Fruit fly (Drosophila melanogaster): Measurements from ENCODE around the gene mei-38.

mei-38 gene

DNA sequence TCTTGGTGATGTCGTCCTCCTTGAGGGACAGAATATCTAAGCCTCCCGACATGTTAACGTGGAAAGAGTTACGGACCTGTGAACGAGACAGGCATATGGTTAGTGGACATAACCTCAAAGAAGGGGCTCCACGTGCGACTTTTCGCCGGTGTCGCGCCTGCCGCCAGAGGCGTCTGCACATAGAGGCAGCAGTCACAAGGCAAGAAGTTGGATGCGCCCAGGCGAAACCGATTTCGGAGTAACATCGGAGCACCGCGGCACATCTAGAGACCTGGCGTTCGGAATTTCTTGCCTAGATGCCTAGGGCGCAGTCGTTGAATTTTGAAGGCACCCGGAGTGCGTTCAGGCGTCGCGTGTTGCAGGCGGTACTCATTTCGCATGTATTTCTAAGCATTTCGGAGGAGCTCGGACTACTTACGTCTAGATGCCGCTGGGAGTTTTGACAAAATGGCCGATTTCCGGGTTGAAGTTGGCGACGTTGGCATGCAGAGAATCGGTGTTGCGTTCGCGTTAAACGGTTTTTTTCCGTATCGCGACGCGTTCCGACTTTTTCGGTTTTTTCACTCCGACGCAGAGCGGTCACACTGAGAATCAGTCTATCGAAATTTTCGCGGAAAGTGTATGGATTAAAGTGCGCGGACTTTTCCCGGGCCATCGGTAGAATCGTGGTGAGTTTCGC, 6.1 kb downstream of the mei-38 start, which contains the start of the genes sta and inc (continued):
- peak; percentile 34 for TF ChIP-seq zf30C (GFP tag; optimal IDR thresholded peaks at IDR 0.05)
- TF ChIP-seq Fer2 (tag; optimal IDR thresholded peaks at IDR 0.05): peak; percentile 52
- TF ChIP-seq CG3065 (GFP tag; optimal IDR thresholded peaks at IDR 0.05): no peak
- peak; percentile 52 for TF ChIP-seq Nf-YB (GFP tag; optimal IDR thresholded peaks at IDR 0.05)
- 0 out of 2 replicates have a peak, but pooled peaks have one; percentile 40 for TF ChIP-seq CG32767 (GFP tag; IDR thresholded peaks at IDR 0.05)
- TF ChIP-seq zen2 (GFP tag; IDR thresholded peaks at IDR 0.05; ENCODE audit: partially characterized antibody): peak; percentile 66; the same call in 2 of the 3 replicates
- no peak for TF ChIP-seq CkIIα-i1 (GFP tag; IDR thresholded peaks at IDR 0.05)
- peak; percentile 85 for TF ChIP-seq nerfin-1 (tag; optimal IDR thresholded peaks at IDR 0.05)
- TF ChIP-seq CG11695 (GFP tag; IDR thresholded peaks at IDR 0.05): no peak; the same call in 2 of the 3 replicates
- TF ChIP-seq CG16815 (GFP tag; optimal IDR thresholded peaks at IDR 0.05): no peak
- TF ChIP-seq unpg (GFP tag; optimal IDR thresholded peaks at IDR 0.05): peak; percentile 67
- peak; percentile 58 for TF ChIP-seq CG12391 (tag; optimal IDR thresholded peaks at IDR 0.05)
- TF ChIP-seq scrt (GFP tag; optimal IDR thresholded peaks at IDR 0.05): peak; percentile 73
- peak; percentile 40 for TF ChIP-seq fu2 (GFP tag; optimal IDR thresholded peaks at IDR 0.05)
- TF ChIP-seq sr (GFP tag; IDR thresholded peaks at IDR 0.05): 0 out of 3 replicates have a peak, but pooled peaks have one; percentile 8
- peak; percentile 57 for TF ChIP-seq CG11504 (tag; optimal IDR thresholded peaks at IDR 0.05)
- TF ChIP-seq CG7987 (GFP tag; optimal IDR thresholded peaks at IDR 0.05): peak; percentile 91
- no peak for TF ChIP-seq CG5953 (GFP tag; IDR thresholded peaks at IDR 0.05)
- TF ChIP-seq Taf1 (GFP tag; IDR thresholded peaks at IDR 0.05): no peak
- TF ChIP-seq CG13123 (GFP tag; optimal IDR thresholded peaks at IDR 0.05): no peak
- peak; percentile 66 for TF ChIP-seq CG32532 (GFP tag; IDR thresholded peaks at IDR 0.05)
- peak; percentile 58 for TF ChIP-seq Dad (GFP tag; optimal IDR thresholded peaks at IDR 0.05)
- peak; percentile 80; the same call in 2 of the 3 replicates for TF ChIP-seq CG34422 (GFP tag; IDR thresholded peaks at IDR 0.05)
- peak; percentile 81 for TF ChIP-seq Mes4 (GFP tag; optimal IDR thresholded peaks at IDR 0.05)
- TF ChIP-seq grn (GFP tag; optimal IDR thresholded peaks at IDR 0.05): peak; percentile 11
- peak; percentile 47 for TF ChIP-seq CG10979 (tag; optimal IDR thresholded peaks at IDR 0.05)
- TF ChIP-seq Vsx1 (GFP tag; optimal IDR thresholded peaks at IDR 0.05): peak; percentile 67
- peak; percentile 50; the same call in 1 of the 3 replicates for TF ChIP-seq dysf (GFP tag; IDR thresholded peaks at IDR 0.05)
- no peak for TF ChIP-seq cad (GFP tag; optimal IDR thresholded peaks at IDR 0.05)
- peak; percentile 25 for TF ChIP-seq Ssrp (tag; optimal IDR thresholded peaks at IDR 0.05)
- peak; percentile 18 for TF ChIP-seq CTCF (GFP tag; optimal IDR thresholded peaks at IDR 0.05)
- TF ChIP-seq sim (GFP tag; IDR thresholded peaks at IDR 0.05): peak; percentile 58
- peak; percentile 66 for TF ChIP-seq p53 (GFP tag; optimal IDR thresholded peaks at IDR 0.05)
- TF ChIP-seq pros (GFP tag; optimal IDR thresholded peaks at IDR 0.05): peak; percentile 32
- TF ChIP-seq sug (tag; optimal IDR thresholded peaks at IDR 0.05): peak; percentile 74
- TF ChIP-seq Gsc (GFP tag; IDR thresholded peaks at IDR 0.05): no peak
- TF ChIP-seq lola (GFP tag; optimal IDR thresholded peaks at IDR 0.05): no peak
- no peak for TF ChIP-seq usp (GFP tag; optimal IDR thresholded peaks at IDR 0.05)
- peak; percentile 49 for TF ChIP-seq CG4617 (GFP tag; optimal IDR thresholded peaks at IDR 0.05; ENCODE audit: borderline replicate concordance)
- TF ChIP-seq CG12299 (tag; optimal IDR thresholded peaks at IDR 0.05): peak; percentile 66
- TF ChIP-seq chinmo (GFP tag; IDR thresholded peaks at IDR 0.05; ENCODE audit: partially characterized antibody): peak; percentile 69; the same call in 2 of the 4 replicates
- peak; percentile 51; the same call in 1 of the 2 replicates for TF ChIP-seq CG17328 (GFP tag; IDR thresholded peaks at IDR 0.05)
- peak; percentile 42 for TF ChIP-seq pho (GFP tag; optimal IDR thresholded peaks at IDR 0.05)
- TF ChIP-seq CG17829 (tag; optimal IDR thresholded peaks at IDR 0.05): peak; percentile 99
- no peak for TF ChIP-seq jigr1 (GFP tag; IDR thresholded peaks at IDR 0.05)
- peak in 1 of 2 experiments; percentile 28 for TF ChIP-seq crp (GFP tag; optimal IDR thresholded peaks at IDR 0.05)
- no peak for TF ChIP-seq tio (GFP tag; optimal IDR thresholded peaks at IDR 0.05)
- TF ChIP-seq Bgb (GFP tag; IDR thresholded peaks at IDR 0.05; ENCODE audit: partially characterized antibody): peak; percentile 64
- TF ChIP-seq caup (GFP tag; optimal IDR thresholded peaks at IDR 0.05; ENCODE audit: severe bottlenecking): peak; percentile 87
